Worm (Caenorhabditis elegans): ENCODE results near the gene F49C5.5.

The F49C5.5 gene

DNA sequence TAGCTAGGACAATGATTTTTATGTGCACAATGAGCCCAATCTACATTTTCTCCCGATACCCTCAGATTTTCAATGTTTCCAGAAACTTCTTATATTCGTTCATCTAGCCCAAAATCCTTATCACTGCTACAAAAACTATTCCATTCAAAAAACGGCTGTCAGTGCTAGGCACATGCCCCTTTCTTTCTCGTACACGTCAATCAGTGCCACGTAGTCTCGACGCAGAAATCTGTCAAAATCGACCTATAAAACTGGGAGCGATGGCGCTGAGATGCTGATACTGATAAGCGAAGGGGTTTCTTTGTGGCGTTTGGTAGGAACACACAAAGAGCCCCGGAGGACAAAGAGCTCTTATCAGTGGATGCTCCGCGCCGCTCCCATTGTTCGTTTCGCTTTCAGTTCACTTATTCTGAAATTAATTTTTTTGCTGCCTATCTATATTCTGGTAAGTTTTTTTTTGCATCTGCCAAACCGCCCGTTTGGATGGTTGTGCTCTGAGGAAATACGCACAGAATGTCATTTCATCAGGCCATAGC is 27.4 kb downstream of the F49C5.5 start, which contains the start of gene srh-70:
TSS of gene srh-70 (minus strand) at position 51 of the 536 bp plus-strand sequence.
- TF ChIP-seq unc-130 (GFP tag; optimal IDR thresholded peaks at IDR 0.05): no peak
- TF ChIP-seq lin-15B (tag; optimal IDR thresholded peaks at IDR 0.05): no peak
- TF ChIP-seq ceh-32 (tag; optimal IDR thresholded peaks at IDR 0.05; ENCODE audit: poor library complexity): no peak
- TF ChIP-seq zip-11 (GFP tag; IDR thresholded peaks at IDR 0.05): no peak
- TF ChIP-seq spr-1 (tag; optimal IDR thresholded peaks at IDR 0.05): peak; percentile 36
- no peak for TF ChIP-seq dmd-8 (GFP tag; IDR thresholded peaks at IDR 0.05)
- no peak for TF ChIP-seq ceh-28 (tag; optimal IDR thresholded peaks at IDR 0.05)
- peak; percentile 40 for TF ChIP-seq mes-2 (tag; optimal IDR thresholded peaks at IDR 0.05; ENCODE audit: poor library complexity, severe bottlenecking)
- TF ChIP-seq daf-19 (GFP tag; conservative IDR thresholded peaks at IDR 0.05): no peak
- TF ChIP-seq arid-1 (GFP tag; conservative IDR thresholded peaks at IDR 0.05): no peak
- TF ChIP-seq nhr-10 (tag; optimal IDR thresholded peaks at IDR 0.05): no peak
- no peak for TF ChIP-seq attf-4 (tag; optimal IDR thresholded peaks at IDR 0.05)
- no peak for TF ChIP-seq dmd-9 (GFP tag; IDR thresholded peaks at IDR 0.05)
- peak; percentile 97 for TF ChIP-seq mdt-29 (GFP tag; IDR thresholded peaks at IDR 0.05)
- peak; percentile 31 to 36 for TF ChIP-seq hif-1 (tag; optimal IDR thresholded peaks at IDR 0.05)
- peak; percentile 71; the same call in 1 of the 2 replicates for TF ChIP-seq pha-4 (GFP tag; IDR thresholded peaks at IDR 0.05)
- no peak for TF ChIP-seq pha-4 (tag; optimal IDR thresholded peaks at IDR 0.05)
- no peak for TF ChIP-seq zfp-2 (tag; optimal IDR thresholded peaks at IDR 0.05)
- no peak for TF ChIP-seq daf-8 (GFP tag; IDR thresholded peaks at IDR 0.05)
- TF ChIP-seq ceh-62 (tag; optimal IDR thresholded peaks at IDR 0.05): no peak
- TF ChIP-seq daf-16 (GFP tag; optimal IDR thresholded peaks at IDR 0.05): peak in 1 of 2 experiments; percentile 35
- peak; percentile 81 for TF ChIP-seq daf-16 (tag; optimal IDR thresholded peaks at IDR 0.05)
- TF ChIP-seq lim-7 (GFP tag; IDR thresholded peaks at IDR 0.05): 0 out of 2 replicates have a peak, but pooled peaks have one; percentile 26
- TF ChIP-seq mep-1 (tag; optimal IDR thresholded peaks at IDR 0.05): no peak
- TF ChIP-seq Y105C5A.15 (GFP tag; IDR thresholded peaks at IDR 0.05): no peak
- TF ChIP-seq nhr-25 (tag; optimal IDR thresholded peaks at IDR 0.05; ENCODE audit: borderline replicate concordance, insufficient read depth): no peak
- no peak for TF ChIP-seq ztf-11 (tag; optimal IDR thresholded peaks at IDR 0.05)
- no peak for TF ChIP-seq egl-27 (tag; optimal IDR thresholded peaks at IDR 0.05)
- no peak for TF ChIP-seq F10B5.3 (tag; optimal IDR thresholded peaks at IDR 0.05)
- TF ChIP-seq aha-1 (tag): peak; percentile 74
- TF ChIP-seq hlh-11 (tag; optimal IDR thresholded peaks at IDR 0.05): peak; percentile 90
- TF ChIP-seq duxl-1 (tag; optimal IDR thresholded peaks at IDR 0.05; ENCODE audit: poor library complexity): no peak
- TF ChIP-seq F49E8.2 (tag; optimal IDR thresholded peaks at IDR 0.05; ENCODE audit: borderline replicate concordance): no peak
- TF ChIP-seq skn-1 (tag; optimal IDR thresholded peaks at IDR 0.05): no peak
- TF ChIP-seq cey-2 (tag; optimal IDR thresholded peaks at IDR 0.05; ENCODE audit: borderline replicate concordance, insufficient read depth): no peak
- TF ChIP-seq jun-1 (tag; optimal IDR thresholded peaks at IDR 0.05): peak; percentile 2
- TF ChIP-seq spr-3 (GFP tag; optimal IDR thresholded peaks at IDR 0.05): no peak
- TF ChIP-seq nhr-11 (tag; optimal IDR thresholded peaks at IDR 0.05): no peak
- no peak for TF ChIP-seq zag-1 (tag; optimal IDR thresholded peaks at IDR 0.05)
- TF ChIP-seq madf-9 (GFP tag; conservative IDR thresholded peaks at IDR 0.05): no peak
- TF ChIP-seq ceh-44 (GFP tag; IDR thresholded peaks at IDR 0.05): no peak
- peak; percentile 95 for TF ChIP-seq php-3 (GFP tag; IDR thresholded peaks at IDR 0.05)
- TF ChIP-seq mdl-1 (tag; optimal IDR thresholded peaks at IDR 0.05): peak in 1 of 2 experiments; percentile 50
- peak; percentile 94 for TF ChIP-seq pqm-1 (tag; optimal IDR thresholded peaks at IDR 0.05)
- 0 out of 2 replicates have a peak, but pooled peaks have one; percentile 50 for TF ChIP-seq lin-38 (GFP tag; IDR thresholded peaks at IDR 0.05)
- no peak for TF ChIP-seq zip-2 (tag; optimal IDR thresholded peaks at IDR 0.05)
- TF ChIP-seq lin-29 (GFP tag; IDR thresholded peaks at IDR 0.05): no peak
- no peak for TF ChIP-seq snpc-4 (tag; optimal IDR thresholded peaks at IDR 0.05)
- 0 out of 2 replicates have a peak, but pooled peaks have one; percentile 20 for TF ChIP-seq zfp-3 (GFP tag; conservative IDR thresholded peaks at IDR 0.05)
- no peak for TF ChIP-seq mxl-3 (GFP tag; optimal IDR thresholded peaks at IDR 0.05)
- TF ChIP-seq ZK546.5 (tag; optimal IDR thresholded peaks at IDR 0.05): no peak

All from whole organism, L4 larva.